Fruit fly (Drosophila melanogaster) whole organism, embryonic: ENCODE results near the gene CG6023.

Experiments
- Ada2b ChIP-seq: fragments of 200-800 bp; sonication (Bioruptor generic); IDR thresholded peaks from 2 replicates; pipeline ENCODE4 v1.3.6; 2022; ENCODE audit warnings: missing biosample characterization, missing genetic modification characterization
- B-H2 ChIP-seq: fragments of 200-800 bp; sonication (Bioruptor generic); optimal IDR thresholded peaks from 2 replicates; lab custom pipeline; 2018; ENCODE audit warnings: missing biosample characterization, mild to moderate bottlenecking, missing genetic modification characterization
- BtbVII ChIP-seq: fragments of 200-800 bp; sonication (Bioruptor generic); optimal IDR thresholded peaks from 3 replicates; lab custom pipeline; 2017; ENCODE audit warnings: missing biosample characterization, mild to moderate bottlenecking, missing genetic modification characterization
- Bteb2 ChIP-seq: fragments of 200-800 bp; sonication (Bioruptor generic); optimal IDR thresholded peaks from 2 replicates; lab custom pipeline; 2016; ENCODE audit warnings: missing biosample characterization, missing genetic modification characterization
- CG10209 ChIP-seq: fragments of 200-800 bp; sonication (Bioruptor generic); optimal IDR thresholded peaks from 3 replicates; lab custom pipeline; 2017; ENCODE audit warnings: missing biosample characterization, mild to moderate bottlenecking, missing genetic modification characterization, missing genetic modification reagents
- CG10321 ChIP-seq: fragments of 200-800 bp; sonication (Bioruptor generic); IDR thresholded peaks from 2 replicates; pipeline ENCODE4 v1.3.6; 2022; ENCODE audit warnings: missing biosample characterization, missing genetic modification characterization
- CG10366 ChIP-seq: fragments of 200-800 bp; sonication (Bioruptor generic); IDR thresholded peaks from 2 replicates; pipeline ENCODE4 v1.3.6; 2022; ENCODE audit warnings: missing biosample characterization, missing genetic modification characterization
- CG10431 ChIP-seq: fragments of 200-800 bp; sonication (Bioruptor generic); optimal IDR thresholded peaks from 3 replicates; lab custom pipeline; 2018; ENCODE audit warnings: missing biosample characterization, mild to moderate bottlenecking, missing genetic modification characterization
- CG12659 ChIP-seq: fragments of 200-800 bp; sonication (Bioruptor generic); optimal IDR thresholded peaks from 3 replicates; lab custom pipeline; 2017; ENCODE audit warnings: mild to moderate bottlenecking, missing biosample characterization, missing genetic modification reagents, missing genetic modification characterization
- CG14667 ChIP-seq: fragments of 200-800 bp; sonication (Bioruptor generic); IDR thresholded peaks from 2 replicates; pipeline ENCODE4 v1.3.6; 2022; ENCODE audit warnings: missing biosample characterization, missing genetic modification characterization
- CG14710 ChIP-seq: fragments of 200-800 bp; sonication (Bioruptor generic); optimal IDR thresholded peaks from 3 replicates; lab custom pipeline; 2019; ENCODE audit warnings: missing biosample characterization, mild to moderate bottlenecking, missing genetic modification characterization, moderate library complexity
- CG15601 ChIP-seq: fragments of 200-800 bp; sonication (Bioruptor generic); optimal IDR thresholded peaks from 3 replicates; lab custom pipeline; 2019; ENCODE audit warnings: missing biosample characterization, mild to moderate bottlenecking, missing genetic modification characterization, moderate library complexity
- CG15696 ChIP-seq: fragments of 200-800 bp; sonication (Bioruptor generic); optimal IDR thresholded peaks from 2 replicates; lab custom pipeline; 2019; ENCODE audit warnings: missing biosample characterization, mild to moderate bottlenecking, missing genetic modification characterization, moderate library complexity
- CG1603 ChIP-seq: fragments of 200-800 bp; sonication (Bioruptor generic); optimal IDR thresholded peaks from 2 replicates; lab custom pipeline; 2019; ENCODE audit warnings: missing biosample characterization, mild to moderate bottlenecking, missing genetic modification characterization, moderate library complexity
- CG17359 ChIP-seq: fragments of 200-800 bp; sonication (Bioruptor generic); optimal IDR thresholded peaks from 3 replicates; lab custom pipeline; 2018; ENCODE audit warnings: missing biosample characterization, mild to moderate bottlenecking, missing genetic modification characterization, moderate library complexity
- CG18011 ChIP-seq: fragments of 200-800 bp; sonication (Bioruptor generic); optimal IDR thresholded peaks from 2 replicates; lab custom pipeline; 2017; ENCODE audit warnings: missing biosample characterization, missing genetic modification characterization, mild to moderate bottlenecking, moderate library complexity, missing genotype
- CG30403 ChIP-seq: fragments of 200-800 bp; sonication (Bioruptor generic); optimal IDR thresholded peaks from 3 replicates; lab custom pipeline; 2016; ENCODE audit warnings: missing biosample characterization, missing genetic modification characterization
- CG6683 ChIP-seq: fragments of 200-800 bp; sonication (Bioruptor generic); optimal IDR thresholded peaks from 2 replicates; lab custom pipeline; 2017; ENCODE audit warnings: missing biosample characterization, mild to moderate bottlenecking, missing genetic modification characterization, missing genetic modification reagents
- CG7839 ChIP-seq: fragments of 200-800 bp; sonication (Bioruptor generic); optimal IDR thresholded peaks from 3 replicates; lab custom pipeline; 2018; ENCODE audit warnings: missing biosample characterization, mild to moderate bottlenecking, missing genetic modification characterization, moderate library complexity
- CG8359 ChIP-seq: fragments of 200-800 bp; sonication (Bioruptor generic); optimal IDR thresholded peaks from 2 replicates; lab custom pipeline; 2017; ENCODE audit warnings: missing biosample characterization, mild to moderate bottlenecking, missing genetic modification characterization, borderline replicate concordance
- Deaf1 ChIP-seq: fragments of 200-800 bp; optimal IDR thresholded peaks from 3 replicates; lab custom pipeline; 2019; ENCODE audit warnings: missing biosample characterization, mild to moderate bottlenecking, missing genetic modification characterization, moderate library complexity
- Dfd ChIP-seq, 2 experiments: fragments of >200 bp; optimal IDR thresholded peaks; 2 replicates each; lab custom pipeline; 2017; ENCODE audit warnings: missing biosample characterization in 2 of 2, missing genetic modification characterization in 2 of 2
- Hr78 ChIP-seq, 2 experiments: fragments of 200-800 bp in 1 of 2; fragments of >200 bp in 1 of 2; sonication (Bioruptor generic) in 1 of 2; optimal IDR thresholded peaks; 2 replicates each; lab custom pipeline; 2017 to 2019; ENCODE audit warnings: missing biosample characterization in 2 of 2, missing genetic modification characterization in 2 of 2, mild to moderate bottlenecking in 1 of 2, moderate library complexity in 1 of 2
- Med ChIP-seq: fragments of 200-800 bp; sonication (Bioruptor generic); peaks from one replicate; lab custom pipeline; 2016; ENCODE audit warnings: missing biosample characterization, missing genetic modification characterization, mild to moderate bottlenecking, inconsistent platforms, moderate library complexity
- NK7.1 ChIP-seq: fragments of 200-800 bp; sonication (Bioruptor generic); optimal IDR thresholded peaks from 3 replicates; lab custom pipeline; 2016; ENCODE audit warnings: missing biosample characterization, missing genetic modification characterization
- Poxn ChIP-seq: fragments of 200-800 bp; sonication (Bioruptor generic); IDR thresholded peaks from 2 replicates; pipeline ENCODE4 v1.3.6; 2022; ENCODE audit warnings: missing biosample characterization, missing genetic modification characterization
- Ravus ChIP-seq: fragments of 200-800 bp; sonication (Bioruptor generic); IDR thresholded peaks from 2 replicates; pipeline ENCODE4 v1.3.6; 2022; ENCODE audit warnings: missing biosample characterization, missing genetic modification characterization
- Rx ChIP-seq: fragments of 200-800 bp; sonication (Bioruptor generic); IDR thresholded peaks from 2 replicates; pipeline ENCODE4 v1.3.6; 2022; ENCODE audit warnings: missing biosample characterization, missing genetic modification characterization
- Sox102F ChIP-seq: fragments of 200-800 bp; sonication (Bioruptor generic); optimal IDR thresholded peaks from 2 replicates; lab custom pipeline; 2018; ENCODE audit warnings: missing biosample characterization, mild to moderate bottlenecking, missing genetic modification characterization, moderate library complexity
- Trl ChIP-seq, 3 experiments: fragments of >200 bp in 2 of 3; fragments of 200-800 bp in 1 of 3; sonication (Bioruptor generic) in 1 of 3; optimal IDR thresholded peaks; 2 replicates in 1 of 3; 3 replicates in 2 of 3; lab custom pipeline; 2016 to 2017; ENCODE audit warnings: missing biosample characterization in 1 of 3, missing genetic modification characterization in 1 of 3
- ac ChIP-seq: fragments of 200-800 bp; sonication (Bioruptor generic); optimal IDR thresholded peaks from 3 replicates; lab custom pipeline; 2017; ENCODE audit warnings: missing biosample characterization, mild to moderate bottlenecking, missing genetic modification characterization
- cas ChIP-seq: fragments of 200-800 bp; sonication (Bioruptor generic); IDR thresholded peaks from 2 replicates; pipeline ENCODE4 v1.3.6; 2022; ENCODE audit warnings: missing biosample characterization, missing genetic modification characterization
- dan ChIP-seq: fragments of 200-800 bp; sonication (Bioruptor generic); IDR thresholded peaks from 2 replicates; pipeline ENCODE4 v1.3.6; 2022; ENCODE audit warnings: missing biosample characterization, missing genetic modification characterization
- fd3F ChIP-seq: fragments of 200-800 bp; sonication (Bioruptor generic); optimal IDR thresholded peaks from 2 replicates; lab custom pipeline; 2018; ENCODE audit warnings: missing biosample characterization, mild to moderate bottlenecking, missing genetic modification characterization, moderate library complexity
- gcm ChIP-seq: fragments of 200-800 bp; sonication (Bioruptor generic); optimal IDR thresholded peaks from 2 replicates; lab custom pipeline; 2019; ENCODE audit warnings: missing biosample characterization, mild to moderate bottlenecking, missing genetic modification characterization, moderate library complexity
- gem ChIP-seq: fragments of 200-800 bp; sonication (Bioruptor generic); optimal IDR thresholded peaks from 2 replicates; lab custom pipeline; 2019; ENCODE audit warnings: missing biosample characterization, mild to moderate bottlenecking, missing genetic modification characterization, moderate library complexity
- h ChIP-seq: fragments of >200 bp; optimal IDR thresholded peaks from 2 replicates; lab custom pipeline; 2017
- ken ChIP-seq: fragments of 200-800 bp; sonication (Bioruptor generic); IDR thresholded peaks from 3 replicates; pipeline ENCODE4 v1.3.6; 2022; ENCODE audit warnings: missing biosample characterization, missing genetic modification characterization
- p53 ChIP-seq: fragments of 200-800 bp; sonication (Bioruptor generic); optimal IDR thresholded peaks from 2 replicates; lab custom pipeline; 2016; ENCODE audit warnings: missing biosample characterization, missing genetic modification characterization
- peb ChIP-seq: fragments of 200-800 bp; sonication (Bioruptor generic); IDR thresholded peaks from 2 replicates; pipeline ENCODE4 v1.3.6; 2022; ENCODE audit warnings: missing biosample characterization, missing genetic modification characterization
- pzg ChIP-seq: fragments of 200-800 bp; sonication (Bioruptor generic); optimal IDR thresholded peaks from 3 replicates; lab custom pipeline; 2018; ENCODE audit warnings: missing biosample characterization, mild to moderate bottlenecking, missing genetic modification characterization, moderate library complexity
- repo ChIP-seq: fragments of 200-800 bp; sonication (Bioruptor generic); optimal IDR thresholded peaks from 2 replicates; lab custom pipeline; 2016; ENCODE audit warnings: missing biosample characterization, missing genetic modification characterization
- shn ChIP-seq: fragments of 200-800 bp; sonication (Bioruptor generic); optimal IDR thresholded peaks from 3 replicates; lab custom pipeline; 2016; ENCODE audit warnings: missing biosample characterization, missing genetic modification characterization
- sisA ChIP-seq: fragments of 200-800 bp; sonication (Bioruptor generic); IDR thresholded peaks from 2 replicates; pipeline ENCODE4 v1.3.6; 2022; ENCODE audit warnings: missing biosample characterization, missing genetic modification characterization
- sr ChIP-seq: fragments of 200-800 bp; sonication (Bioruptor generic); IDR thresholded peaks from 3 replicates; pipeline ENCODE4 v1.3.6; 2022; ENCODE audit warnings: missing biosample characterization, missing genetic modification characterization
- stc ChIP-seq: fragments of 200-800 bp; sonication (Bioruptor generic); IDR thresholded peaks from 2 replicates; pipeline ENCODE4 v1.3.6; 2022; ENCODE audit warnings: missing biosample characterization, missing genetic modification characterization
- tin ChIP-seq: fragments of 200-800 bp; sonication (Bioruptor generic); optimal IDR thresholded peaks from 3 replicates; lab custom pipeline; 2016; ENCODE audit warnings: missing biosample characterization, missing genetic modification characterization
- tio ChIP-seq: fragments of 200-800 bp; sonication (Bioruptor generic); optimal IDR thresholded peaks from 2 replicates; lab custom pipeline; 2017; ENCODE audit warnings: missing biosample characterization, missing genetic modification characterization, inconsistent platforms
- toy ChIP-seq: fragments of 200-800 bp; sonication (Bioruptor generic); IDR thresholded peaks from 2 replicates; pipeline ENCODE4 v1.3.6; 2022; ENCODE audit warnings: missing biosample characterization, missing genetic modification characterization
- twi ChIP-seq: fragments of 200-800 bp; optimal IDR thresholded peaks from 2 replicates; lab custom pipeline; 2019; ENCODE audit warnings: missing biosample characterization, mild to moderate bottlenecking, missing genetic modification characterization, moderate library complexity
- zen ChIP-seq: fragments of 200-800 bp; sonication (Bioruptor generic); optimal IDR thresholded peaks from 3 replicates; lab custom pipeline; 2018; ENCODE audit warnings: missing biosample characterization, mild to moderate bottlenecking, missing genetic modification characterization, moderate library complexity

The CG6023 gene

dm6 chrX:18294031-18294430, 27.0 kb downstream of the CG6023 start (continued):
- TF ChIP-seq ac (GFP tag; lab: Kevin White, UChicago) (no peak), fd3F (GFP tag; lab: Kevin White, UChicago) (peak; percentile 50), Dfd (GFP tag; optimal IDR thresholded peaks at IDR 0.05; lab: Kevin White, UChicago) (no peak), Poxn (no peak), stc (GFP tag; lab: Robert Waterston, UW) (peak; percentile 79), CG15601 (tag; lab: Kevin White, UChicago) (no peak), h (lab: Kevin White, UChicago) (no peak), CG12659 (GFP tag; lab: Kevin White, UChicago) (peak; percentile 65), BtbVII (GFP tag; lab: Kevin White, UChicago) (peak; percentile 45), p53 (GFP tag; lab: Kevin White, UChicago) (no peak), CG14710 (no peak), CG10209 (GFP tag; lab: Kevin White, UChicago) (peak; percentile 62), CG10366 (GFP tag; lab: Robert Waterston, UW) (peak; percentile 78), Rx (GFP tag; lab: Robert Waterston, UW) (peak; percentile 53), CG15696 (tag; lab: Kevin White, UChicago) (peak; percentile 5), Bteb2 (GFP tag; lab: Kevin White, UChicago) (peak; percentile 36), repo (GFP tag; lab: Kevin White, UChicago) (no peak), peb (GFP tag; lab: Robert Waterston, UW) (0 out of 2 replicates have a peak, but pooled peaks have one; percentile 43), cas (GFP tag; lab: Robert Waterston, UW) (peak; percentile 64), sr (GFP tag; lab: Robert Waterston, UW) (peak; percentile 34; the same call in 1 of the 3 replicates), Ravus (peak; percentile 54), NK7.1 (GFP tag; lab: Kevin White, UChicago) (peak; percentile 14), Hr78 (GFP tag; optimal IDR thresholded peaks at IDR 0.05; lab: Kevin White, UChicago) (no peak), tin (GFP tag; lab: Kevin White, UChicago) (peak; percentile 40), CG8359 (GFP tag; lab: Kevin White, UChicago) (no peak), CG18011 (GFP tag; lab: Kevin White, UChicago) (no peak), zen (peak; percentile 41), Med (GFP tag; lab: Kevin White, UChicago) (peak; percentile 97), gcm (GFP tag; lab: Kevin White, UChicago) (peak; percentile 38), Ada2b (GFP tag; lab: Robert Waterston, UW) (peak; percentile 82), Sox102F (GFP tag; lab: Kevin White, UChicago) (peak; percentile 85), twi (no peak), CG30403 (peak; percentile 66), B-H2 (GFP tag; lab: Kevin White, UChicago) (no peak), ken (GFP tag; lab: Robert Waterston, UW) (peak; percentile 80), CG7839 (peak; percentile 84), gem (tag; lab: Kevin White, UChicago) (peak; percentile 82), CG6683 (no peak), sisA (peak; percentile 72), CG17359 (tag; lab: Kevin White, UChicago) (peak; percentile 73), tio (GFP tag; lab: Kevin White, UChicago) (peak; percentile 14), Trl (optimal IDR thresholded peaks at IDR 0.05; lab: Kevin White, UChicago) (no peak), Trl (GFP tag; optimal IDR thresholded peaks at IDR 0.05; lab: Kevin White, UChicago) (peak; percentile 47), shn (GFP tag; lab: Kevin White, UChicago) (peak; percentile 42), Deaf1 (peak; percentile 41), pzg (GFP tag; lab: Kevin White, UChicago) (no peak), CG10431 (GFP tag; lab: Kevin White, UChicago) (no peak), toy (GFP tag; lab: Robert Waterston, UW) (peak; percentile 35; the same call in 1 of the 2 replicates), CG1603 (tag; lab: Kevin White, UChicago) (peak; percentile 76), CG10321 (GFP tag; lab: Robert Waterston, UW) (no peak), CG14667 (GFP tag; lab: Robert Waterston, UW) (peak; percentile 64), dan (GFP tag; lab: Robert Waterston, UW) (no peak)
